Worm (Caenorhabditis elegans): ENCODE results near the gene F59B2.12.
"Not testable (repeated sequence)": the region's sequence is repeated elsewhere in the genome, so short reads cannot be mapped to it uniquely, and the experiment has no call there.

The F59B2.12 gene

ce11 chrIII:8986872-8987271 lies 30.5 kb upstream of the F59B2.12 start:
- TF ChIP-seq lin-40 (tag; optimal IDR thresholded peaks at IDR 0.05) (peak; percentile 61), mel-28 (tag; optimal IDR thresholded peaks at IDR 0.05; ENCODE audit: borderline replicate concordance) (no peak), somi-1 (GFP tag; optimal IDR thresholded peaks at IDR 0.05) (peak; percentile 73), snpc-1.3 (tag; optimal IDR thresholded peaks at IDR 0.05; ENCODE audit: insufficient read depth) (no peak), cebp-1 (GFP tag; IDR thresholded peaks at IDR 0.05) (no peak), cebp-1 (tag; optimal IDR thresholded peaks at IDR 0.05) (peak; percentile 10), attf-6 (GFP tag; IDR thresholded peaks at IDR 0.05) (no peak)

- TF ChIP-seq attf-5 (GFP tag; optimal IDR thresholded peaks at IDR 0.05) (no peak), F52B5.7 (tag; optimal IDR thresholded peaks at IDR 0.05) (no peak), chd-7 (tag; optimal IDR thresholded peaks at IDR 0.05) (no peak)
These were observed 29.3 kb upstream of the F59B2.12 start for ce11 chrIII:8988061-8988460.

ce11 chrIII:8988544-8988943 lies 28.9 kb upstream of the F59B2.12 start:
- TF ChIP-seq hsf-1 (GFP tag; IDR thresholded peaks at IDR 0.05) (0 out of 2 replicates have a peak, but pooled peaks have one; percentile 7), lin-35 (GFP tag; optimal IDR thresholded peaks at IDR 0.05) (peak in 1 of 3 experiments; percentile 3), pbrm-1 (GFP tag; IDR thresholded peaks at IDR 0.05) (no peak)

ce11 chrIII:8989752-8990151 lies 27.6 kb upstream of the F59B2.12 start, which contains the start of gene R08D7.7:
R08D7.7 (plus strand) TSS chrIII:8990052.
- not testable (repeated sequence) for TF ChIP-seq hrde-1 (tag; optimal IDR thresholded peaks at IDR 0.05; ENCODE audit: borderline replicate concordance); hsf-1 (GFP tag; IDR thresholded peaks at IDR 0.05); mcd-1 (GFP tag; IDR thresholded peaks at IDR 0.05)

- TF ChIP-seq bed-2 (GFP tag; IDR thresholded peaks at IDR 0.05), result no peak
These were observed 20.7 kb upstream of the F59B2.12 start, which contains the start of gene skat-1 for ce11 chrIII:8996686-8997085. skat-1 (minus strand) TSS chrIII:8996786.

- TF ChIP-seq F57A8.1 (GFP tag; optimal IDR thresholded peaks at IDR 0.05) (no peak), D2030.7 (GFP tag; IDR thresholded peaks at IDR 0.05) (no peak), K11D2.4 (GFP tag; IDR thresholded peaks at IDR 0.05) (no peak), T07F8.4 (tag; optimal IDR thresholded peaks at IDR 0.05) (no peak), nhr-27 (tag; optimal IDR thresholded peaks at IDR 0.05) (no peak), Y67H2A.10 (GFP tag; conservative IDR thresholded peaks at IDR 0.05) (no peak), ztf-25 (GFP tag; IDR thresholded peaks at IDR 0.05) (no peak), sptf-2 (GFP tag; optimal IDR thresholded peaks at IDR 0.05) (no peak), K12H6.12 (tag; optimal IDR thresholded peaks at IDR 0.05) (no peak), bed-2 (GFP tag; IDR thresholded peaks at IDR 0.05) (no peak), ama-1 (optimal IDR thresholded peaks at IDR 0.05) (no peak), ama-1 (GFP tag; optimal IDR thresholded peaks at IDR 0.05) (no peak)
These were observed 19.6 kb upstream of the F59B2.12 start for ce11 chrIII:8997821-8998220.

ce11 chrIII:8998884-8999283 lies 18.5 kb upstream of the F59B2.12 start:
- no peak for TF ChIP-seq pha-4 (tag; optimal IDR thresholded peaks at IDR 0.05)
- peak; percentile 19; the same call in 1 of the 2 replicates for TF ChIP-seq hmg-1.2 (GFP tag; IDR thresholded peaks at IDR 0.05)
